Fruit fly (Drosophila melanogaster): ENCODE measurements around the gene AIF.

Gene AIF

DNA sequence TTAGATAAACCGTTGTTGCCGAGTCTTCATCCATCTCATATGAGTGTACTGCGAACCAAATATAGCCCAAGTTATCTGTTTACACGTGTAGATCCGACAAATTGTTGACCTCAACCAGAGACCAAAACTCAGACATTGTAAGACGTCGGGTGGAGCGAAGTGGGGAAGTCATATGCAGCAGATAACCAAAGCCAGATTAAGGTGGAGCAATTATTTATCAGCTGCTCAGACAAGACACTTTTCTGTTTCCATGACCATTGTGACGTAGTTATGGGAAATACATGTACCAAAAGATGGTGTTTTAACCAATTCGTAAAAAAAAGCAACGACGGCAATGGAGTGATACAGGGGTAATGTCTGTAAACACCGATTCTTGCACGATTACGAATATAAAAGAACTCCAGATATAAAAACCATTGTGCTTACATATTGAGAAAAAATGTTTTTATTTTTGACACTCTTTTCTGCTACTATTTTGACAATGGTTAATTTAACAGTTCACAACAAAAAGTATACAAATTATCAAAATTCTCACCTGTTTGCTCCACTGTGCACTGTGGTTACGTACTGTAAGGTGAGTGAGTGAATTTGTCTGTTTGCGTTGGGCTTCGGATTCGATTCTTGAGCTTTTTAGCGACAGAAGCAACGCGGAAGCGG, 25.9 kb downstream of the AIF start (continued):
- TF ChIP-seq stwl (tag; optimal IDR thresholded peaks at IDR 0.05) (no peak), Atf-2 (GFP tag; optimal IDR thresholded peaks at IDR 0.05) (peak; percentile 50), fru (optimal IDR thresholded peaks at IDR 0.05) (no peak), emc (GFP tag; optimal IDR thresholded peaks at IDR 0.05) (no peak), Ravus (GFP tag; IDR thresholded peaks at IDR 0.05) (no peak), rib (GFP tag; IDR thresholded peaks at IDR 0.05) (no peak), CG18764 (GFP tag; optimal IDR thresholded peaks at IDR 0.05) (peak; percentile 21), exex (tag; optimal IDR thresholded peaks at IDR 0.05) (no peak), Ssrp (tag; optimal IDR thresholded peaks at IDR 0.05) (peak; percentile 11), CG11504 (tag; optimal IDR thresholded peaks at IDR 0.05) (peak; percentile 54), pho (GFP tag; optimal IDR thresholded peaks at IDR 0.05) (peak; percentile 72), E2f2 (GFP tag; IDR thresholded peaks at IDR 0.05) (peak; percentile 24; the same call in 1 of the 2 replicates), CG2875 (GFP tag; optimal IDR thresholded peaks at IDR 0.05) (no peak), CG13424 (tag; optimal IDR thresholded peaks at IDR 0.05) (peak; percentile 20), Ada2b (GFP tag; IDR thresholded peaks at IDR 0.05) (peak; percentile 61), HLH54F (GFP tag; optimal IDR thresholded peaks at IDR 0.05) (peak; percentile 56), D (optimal IDR thresholded peaks at IDR 0.05) (no peak), D (GFP tag; optimal IDR thresholded peaks at IDR 0.05) (peak; percentile 42), trem (tag; optimal IDR thresholded peaks at IDR 0.05) (no peak), CG15269 (tag; optimal IDR thresholded peaks at IDR 0.05) (peak; percentile 39), Dll (GFP tag; IDR thresholded peaks at IDR 0.05; ENCODE audit: partially characterized antibody) (no peak), pum (GFP tag; optimal IDR thresholded peaks at IDR 0.05) (no peak), CG18619 (GFP tag; optimal IDR thresholded peaks at IDR 0.05) (peak; percentile 39), Dad (GFP tag; optimal IDR thresholded peaks at IDR 0.05) (no peak), Dek (tag; optimal IDR thresholded peaks at IDR 0.05) (peak; percentile 35), CG14965 (GFP tag; optimal IDR thresholded peaks at IDR 0.05; ENCODE audit: borderline replicate concordance) (no peak), sens (GFP tag) (peak; percentile 80), CG10366 (GFP tag; IDR thresholded peaks at IDR 0.05) (no peak; the same call in 1 of the 2 replicates), sd (tag; optimal IDR thresholded peaks at IDR 0.05) (no peak), CG9609 (GFP tag; optimal IDR thresholded peaks at IDR 0.05) (peak; percentile 28), CG8924 (tag; optimal IDR thresholded peaks at IDR 0.05) (no peak), tup (GFP tag; optimal IDR thresholded peaks at IDR 0.05) (no peak), CG4404 (GFP tag; IDR thresholded peaks at IDR 0.05) (no peak), CG1529 (GFP tag; optimal IDR thresholded peaks at IDR 0.05) (no peak), sim (GFP tag; IDR thresholded peaks at IDR 0.05) (no peak), Hey (tag; optimal IDR thresholded peaks at IDR 0.05) (no peak), btn (GFP tag; optimal IDR thresholded peaks at IDR 0.05) (no peak), HLH4C (GFP tag; IDR thresholded peaks at IDR 0.05; ENCODE audit: partially characterized antibody) (no peak), maf-S (GFP tag; optimal IDR thresholded peaks at IDR 0.05) (no peak), NfI (GFP tag; optimal IDR thresholded peaks at IDR 0.05) (peak; percentile 37), Adf1 (GFP tag; IDR thresholded peaks at IDR 0.05) (no peak), sr (GFP tag; IDR thresholded peaks at IDR 0.05) (no peak), Camta (GFP tag; optimal IDR thresholded peaks at IDR 0.05) (peak; percentile 44), trh (GFP tag; optimal IDR thresholded peaks at IDR 0.05) (no peak), nau (GFP tag; optimal IDR thresholded peaks at IDR 0.05) (peak; percentile 38), Nf-YC (tag; optimal IDR thresholded peaks at IDR 0.05) (no peak), gt (GFP tag; IDR thresholded peaks at IDR 0.05) (no peak), cwo (GFP tag; optimal IDR thresholded peaks at IDR 0.05) (peak; percentile 17), slou (GFP tag; optimal IDR thresholded peaks at IDR 0.05) (peak; percentile 30), CG32532 (GFP tag; IDR thresholded peaks at IDR 0.05) (peak; percentile 61), fd102C (GFP tag; optimal IDR thresholded peaks at IDR 0.05) (no peak)
